Fruit fly (Drosophila melanogaster) whole organism, prepupa: ENCODE data around the gene dib.

Experiments
- CG10631 ChIP-seq: fragments of 200-800 bp; sonication (Bioruptor generic); optimal IDR thresholded peaks from 2 replicates; lab custom pipeline; 2016; ENCODE audit warnings: missing biosample characterization, missing genetic modification characterization
- CG10669 ChIP-seq: fragments of 200-800 bp; sonication (Bioruptor generic); optimal IDR thresholded peaks from 3 replicates; lab custom pipeline; 2018; ENCODE audit warnings: missing biosample characterization, mild to moderate bottlenecking, missing genetic modification characterization, moderate library complexity
- CG11294 ChIP-seq: fragments of 200-800 bp; sonication (Bioruptor generic); IDR thresholded peaks from 2 replicates; pipeline ENCODE4 v1.3.6; 2022; ENCODE audit warnings: missing biosample characterization, missing genetic modification characterization
- CG15336 ChIP-seq: fragments of 200-800 bp; sonication (Bioruptor generic); IDR thresholded peaks from 2 replicates; pipeline ENCODE4 v1.3.6; 2022; ENCODE audit warnings: missing biosample characterization, missing genetic modification characterization
- CG1621 ChIP-seq: fragments of 200-800 bp; sonication (Bioruptor generic); optimal IDR thresholded peaks from 3 replicates; lab custom pipeline; 2018; ENCODE audit warnings: missing biosample characterization, mild to moderate bottlenecking, missing genetic modification characterization
- CG16779 ChIP-seq: fragments of 200-800 bp; sonication (Bioruptor generic); optimal IDR thresholded peaks from 3 replicates; lab custom pipeline; 2017; ENCODE audit warnings: missing biosample characterization, mild to moderate bottlenecking, missing genetic modification characterization
- CG3032 ChIP-seq: fragments of 200-800 bp; optimal IDR thresholded peaks from 2 replicates; lab custom pipeline; 2019; ENCODE audit warnings: missing biosample characterization, mild to moderate bottlenecking, missing genetic modification characterization, moderate library complexity
- CG31627 ChIP-seq: fragments of 200-800 bp; sonication (Bioruptor generic); optimal IDR thresholded peaks from 3 replicates; lab custom pipeline; 2016; ENCODE audit warnings: missing biosample characterization, missing genetic modification characterization
- CG34406 ChIP-seq: fragments of 200-800 bp; sonication (Bioruptor generic); optimal IDR thresholded peaks from 3 replicates; lab custom pipeline; 2016; ENCODE audit warnings: missing biosample characterization, missing genetic modification characterization
- CG3919 ChIP-seq: fragments of 200-800 bp; sonication (Bioruptor generic); optimal IDR thresholded peaks from 3 replicates; lab custom pipeline; 2016; ENCODE audit warnings: missing biosample characterization, missing genetic modification characterization
- CG4318 ChIP-seq: fragments of 200-800 bp; sonication (Bioruptor generic); optimal IDR thresholded peaks from 3 replicates; lab custom pipeline; 2017; ENCODE audit warnings: missing biosample characterization, mild to moderate bottlenecking, missing genetic modification characterization
- CG6163 ChIP-seq: fragments of 200-800 bp; sonication (Bioruptor generic); IDR thresholded peaks from 3 replicates; pipeline ENCODE4 v1.3.6; 2022; ENCODE audit warnings: missing biosample characterization, missing genetic modification characterization
- CG6276 ChIP-seq: fragments of 200-800 bp; sonication (Bioruptor generic); optimal IDR thresholded peaks from 2 replicates; lab custom pipeline; 2017; ENCODE audit warnings: missing biosample characterization, mild to moderate bottlenecking, missing genetic modification characterization
- CG6792 ChIP-seq: fragments of 200-800 bp; sonication (Bioruptor generic); optimal IDR thresholded peaks from 3 replicates; lab custom pipeline; 2016; ENCODE audit warnings: missing biosample characterization, missing genetic modification characterization
- CG6808 ChIP-seq: fragments of 200-800 bp; sonication (Bioruptor generic); optimal IDR thresholded peaks from 3 replicates; lab custom pipeline; 2017; ENCODE audit warnings: missing biosample characterization, missing genetic modification characterization, mild to moderate bottlenecking, moderate library complexity, missing genetic modification reagents
- CG6854 ChIP-seq: fragments of 200-800 bp; sonication (Bioruptor generic); optimal IDR thresholded peaks from 2 replicates; lab custom pipeline; 2017; ENCODE audit warnings: missing biosample characterization, mild to moderate bottlenecking, missing genetic modification characterization
- CG8119 ChIP-seq: fragments of 200-800 bp; sonication (Bioruptor generic); IDR thresholded peaks from 3 replicates; pipeline ENCODE4 v1.3.6; 2022; ENCODE audit warnings: missing biosample characterization, missing genetic modification characterization
- Eip75B ChIP-seq: fragments of 200-800 bp; sonication (Bioruptor generic); optimal IDR thresholded peaks from 3 replicates; lab custom pipeline; 2016; ENCODE audit warnings: missing biosample characterization, missing genetic modification characterization
- Eip78C ChIP-seq: fragments of 200-800 bp; sonication (Bioruptor generic); peaks from one replicate; lab custom pipeline; 2016; ENCODE audit warnings: missing biosample characterization, missing genetic modification characterization
- Eip93F ChIP-seq: fragments of 200-800 bp; sonication (Bioruptor generic); optimal IDR thresholded peaks from 2 replicates; lab custom pipeline; 2016; ENCODE audit warnings: missing biosample characterization, mild to moderate bottlenecking, missing genetic modification characterization
- Ets21C ChIP-seq: fragments of 200-800 bp; sonication (Bioruptor generic); optimal IDR thresholded peaks from 3 replicates; lab custom pipeline; 2016; ENCODE audit warnings: missing biosample characterization, missing genetic modification characterization
- Ets96B ChIP-seq: fragments of 200-800 bp; optimal IDR thresholded peaks from 2 replicates; lab custom pipeline; 2019; ENCODE audit warnings: missing biosample characterization, mild to moderate bottlenecking, missing genetic modification characterization, moderate library complexity
- Gug ChIP-seq: fragments of 200-800 bp; sonication (Bioruptor generic); IDR thresholded peaks from 2 replicates; pipeline ENCODE4 v1.3.6; 2022; ENCODE audit warnings: missing biosample characterization, missing genetic modification characterization
- Hr38 ChIP-seq: sonication (Bioruptor generic); optimal IDR thresholded peaks from 2 replicates; lab custom pipeline; 2016; ENCODE audit warnings: missing biosample characterization, missing genetic modification characterization
- Hr39 ChIP-seq: fragments of 200-800 bp; sonication (Bioruptor generic); optimal IDR thresholded peaks from 2 replicates; lab custom pipeline; 2016; ENCODE audit warnings: missing biosample characterization, missing genetic modification characterization
- Hr4 ChIP-seq: fragments of 200-800 bp; sonication (Bioruptor generic); optimal IDR thresholded peaks from 3 replicates; lab custom pipeline; 2016; ENCODE audit warnings: missing biosample characterization, missing genetic modification characterization
- Lpt ChIP-seq: fragments of 200-800 bp; sonication (Bioruptor generic); optimal IDR thresholded peaks from 3 replicates; lab custom pipeline; 2016; ENCODE audit warnings: missing biosample characterization, missing genetic modification characterization
- Met ChIP-seq: fragments of 200-800 bp; sonication (Bioruptor generic); optimal IDR thresholded peaks from 3 replicates; lab custom pipeline; 2016; ENCODE audit warnings: missing biosample characterization, missing genetic modification characterization
- Smox ChIP-seq: fragments of 200-800 bp; sonication (Bioruptor generic); optimal IDR thresholded peaks from 3 replicates; lab custom pipeline; 2016; ENCODE audit warnings: missing biosample characterization, missing genetic modification characterization
- Sox102F ChIP-seq: fragments of 200-800 bp; sonication (Bioruptor generic); optimal IDR thresholded peaks from 2 replicates; lab custom pipeline; 2016; ENCODE audit warnings: missing biosample characterization, mild to moderate bottlenecking, missing genetic modification characterization
- Sox14 ChIP-seq: fragments of 200-800 bp; sonication (Bioruptor generic); optimal IDR thresholded peaks from 3 replicates; lab custom pipeline; 2016; ENCODE audit warnings: missing biosample characterization, missing genetic modification characterization
- Sox15 ChIP-seq: fragments of 200-800 bp; sonication (Bioruptor generic); optimal IDR thresholded peaks from 3 replicates; lab custom pipeline; 2016; ENCODE audit warnings: missing biosample characterization, missing genetic modification characterization
- achi ChIP-seq: fragments of 200-800 bp; sonication (Bioruptor generic); optimal IDR thresholded peaks from 3 replicates; lab custom pipeline; 2016; ENCODE audit warnings: missing biosample characterization, missing genetic modification characterization
- acj6 ChIP-seq: fragments of 200-800 bp; sonication (Bioruptor generic); optimal IDR thresholded peaks from 3 replicates; lab custom pipeline; 2016; ENCODE audit warnings: missing biosample characterization, missing genetic modification characterization
- cyc ChIP-seq: fragments of 200-800 bp; sonication (Bioruptor generic); optimal IDR thresholded peaks from 3 replicates; lab custom pipeline; 2016; ENCODE audit warnings: missing biosample characterization, missing genetic modification characterization
- dsx ChIP-seq: fragments of 200-800 bp; optimal IDR thresholded peaks from 3 replicates; lab custom pipeline; 2019; ENCODE audit warnings: missing biosample characterization, mild to moderate bottlenecking, missing genetic modification characterization, moderate library complexity; ENCODE audit not compliant: poor library complexity, severe bottlenecking
- eg ChIP-seq: fragments of 200-800 bp; sonication (Bioruptor generic); IDR thresholded peaks from 3 replicates; pipeline ENCODE4 v1.3.6; 2022; ENCODE audit warnings: missing biosample characterization, missing genetic modification characterization
- fd59A ChIP-seq: fragments of 200-800 bp; sonication (Bioruptor generic); optimal IDR thresholded peaks from 2 replicates; lab custom pipeline; 2017; ENCODE audit warnings: missing biosample characterization, mild to moderate bottlenecking, missing genetic modification characterization, missing genetic modification reagents
- fd85E ChIP-seq: fragments of 200-800 bp; sonication (Bioruptor generic); optimal IDR thresholded peaks from 3 replicates; lab custom pipeline; 2016; ENCODE audit warnings: missing biosample characterization, missing genetic modification characterization
- fkh ChIP-seq: fragments of 200-800 bp; sonication (Bioruptor generic); optimal IDR thresholded peaks from 3 replicates; lab custom pipeline; 2017; ENCODE audit warnings: missing biosample characterization, mild to moderate bottlenecking, missing genetic modification characterization, moderate library complexity
- lz ChIP-seq: fragments of 200-800 bp; sonication (Bioruptor generic); optimal IDR thresholded peaks from 3 replicates; lab custom pipeline; 2016; ENCODE audit warnings: missing biosample characterization, missing genetic modification characterization
- net ChIP-seq: fragments of 200-800 bp; sonication (Bioruptor generic); optimal IDR thresholded peaks from 3 replicates; lab custom pipeline; 2016; ENCODE audit warnings: missing biosample characterization, missing genetic modification characterization
- pdm3 ChIP-seq: fragments of 200-800 bp; sonication (Bioruptor generic); optimal IDR thresholded peaks from 3 replicates; lab custom pipeline; 2016; ENCODE audit warnings: missing biosample characterization, missing genetic modification characterization
- salr ChIP-seq, 2 experiments: fragments of 200-800 bp; sonication (Bioruptor generic); optimal IDR thresholded peaks; 3 replicates each; lab custom pipeline; 2016 to 2018; ENCODE audit warnings: missing biosample characterization in 2 of 2, missing genetic modification characterization in 2 of 2, mild to moderate bottlenecking in 1 of 2
- spab ChIP-seq: fragments of 200-800 bp; sonication (Bioruptor generic); optimal IDR thresholded peaks from 2 replicates; lab custom pipeline; 2017; ENCODE audit warnings: missing biosample characterization, mild to moderate bottlenecking, missing genetic modification characterization, missing genetic modification reagents
- ss ChIP-seq, 2 experiments: fragments of 200-800 bp; sonication (Bioruptor generic); optimal IDR thresholded peaks; 2 replicates in 1 of 2; 3 replicates in 1 of 2; lab custom pipeline; 2017 to 2018; ENCODE audit warnings: mild to moderate bottlenecking in 2 of 2, missing biosample characterization in 2 of 2, missing genetic modification characterization in 2 of 2, moderate library complexity in 1 of 2
- svp ChIP-seq: fragments of 200-800 bp; sonication (Bioruptor generic); peaks from one replicate; lab custom pipeline; 2016; ENCODE audit warnings: missing biosample characterization, missing genetic modification characterization
- vri ChIP-seq: fragments of 200-800 bp; sonication (Bioruptor generic); optimal IDR thresholded peaks from 3 replicates; lab custom pipeline; 2016; ENCODE audit warnings: missing biosample characterization, mild to moderate bottlenecking, missing genetic modification characterization

Gene dib

DNA sequence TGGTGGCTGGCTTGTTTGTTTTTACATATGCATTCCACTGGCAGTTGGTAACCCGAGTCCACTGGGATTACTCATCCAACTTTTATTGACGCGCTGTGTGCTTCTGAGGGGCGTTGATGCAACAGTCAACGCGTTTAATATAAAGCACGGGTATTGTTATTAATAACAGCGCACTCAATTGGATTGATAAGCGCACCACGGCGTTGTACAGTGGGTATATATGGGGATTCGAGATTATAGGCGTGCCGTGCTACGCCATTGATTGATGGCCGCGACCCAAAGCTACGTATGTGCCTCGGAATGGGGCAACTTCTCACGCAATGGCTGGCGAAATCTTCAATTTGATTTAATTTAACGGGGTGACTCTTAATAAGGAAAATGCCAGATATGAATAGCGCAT lies 45.0 kb downstream of the dib start:
- TF ChIP-seq vri (GFP tag; lab: Kevin White, UChicago): peak; percentile 80
- peak; percentile 69 for TF ChIP-seq Eip78C (GFP tag; lab: Kevin White, UChicago)
- no peak for TF ChIP-seq CG3919 (GFP tag; lab: Kevin White, UChicago)
- TF ChIP-seq Eip75B (GFP tag; lab: Kevin White, UChicago): peak; percentile 20
- no peak for TF ChIP-seq CG6792
- TF ChIP-seq CG6276 (GFP tag; lab: Kevin White, UChicago): peak; percentile 37
- peak; percentile 77 for TF ChIP-seq svp
- peak; percentile 51 for TF ChIP-seq Eip93F (GFP tag; lab: Kevin White, UChicago)
- TF ChIP-seq ss (GFP tag; optimal IDR thresholded peaks at IDR 0.05; lab: Kevin White, UChicago): peak in 1 of 2 experiments; percentile 20

DNA sequence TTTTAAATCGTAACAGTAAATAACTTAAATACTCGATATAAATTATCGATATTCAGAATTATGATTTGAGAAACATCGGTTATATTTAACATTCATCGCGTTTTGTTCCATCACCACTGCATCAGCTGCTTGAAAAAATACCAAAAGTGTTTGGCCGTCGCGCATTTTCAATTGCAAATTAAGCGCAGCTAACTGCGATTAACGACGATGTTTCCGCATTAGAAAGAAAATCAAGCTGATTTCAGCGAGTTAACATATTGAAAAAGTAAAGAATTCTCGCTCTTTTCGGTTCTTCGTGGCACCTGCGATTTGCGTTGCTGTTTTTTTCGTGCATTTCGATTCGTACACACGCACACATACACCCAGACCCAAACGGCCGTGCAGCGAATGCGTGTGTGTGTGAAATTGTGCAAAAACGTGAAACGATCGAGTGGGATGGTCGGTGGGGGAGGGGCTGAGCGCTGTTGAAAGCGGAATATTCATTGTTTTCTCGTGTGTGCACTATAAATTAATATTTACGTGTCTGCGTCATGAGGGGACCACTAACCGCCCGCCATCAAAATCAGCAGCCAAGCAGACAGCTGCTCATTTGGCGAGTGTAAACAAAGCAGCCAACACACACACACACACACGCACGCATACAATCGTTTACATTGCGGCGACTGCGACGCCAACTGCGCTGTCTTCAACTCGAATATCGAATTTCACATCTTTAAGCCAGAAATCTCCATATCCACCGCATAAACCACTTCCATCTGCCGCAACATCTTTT lies 46.2 kb downstream of the dib start, which contains the start of gene Ack:
TSS of gene Ack (plus strand) at position 115 of the 772 bp plus-strand sequence.
- TF ChIP-seq acj6 (GFP tag; lab: Kevin White, UChicago): no peak
- no peak; the same call in 1 of the 2 replicates for TF ChIP-seq CG15336
- TF ChIP-seq Hr39 (GFP tag; lab: Kevin White, UChicago): no peak
- TF ChIP-seq Ets96B (tag; lab: Kevin White, UChicago): no peak
- peak; percentile 17 for TF ChIP-seq vri (GFP tag; lab: Kevin White, UChicago)
- no peak for TF ChIP-seq CG6808 (GFP tag; lab: Kevin White, UChicago)
- peak; percentile 15 for TF ChIP-seq svp
- TF ChIP-seq CG6854 (GFP tag; lab: Kevin White, UChicago): no peak
- no peak for TF ChIP-seq Hr38 (GFP tag; lab: Kevin White, UChicago)
- TF ChIP-seq ss (GFP tag; optimal IDR thresholded peaks at IDR 0.05; lab: Kevin White, UChicago): peak; percentile 41 to 49
- no peak for TF ChIP-seq Sox102F (GFP tag; lab: Kevin White, UChicago)
- no peak for TF ChIP-seq CG3919 (GFP tag; lab: Kevin White, UChicago)
- TF ChIP-seq Eip78C (GFP tag; lab: Kevin White, UChicago): peak; percentile 56
- no peak for TF ChIP-seq Sox15 (GFP tag; lab: Kevin White, UChicago)
- TF ChIP-seq Gug (GFP tag; lab: Robert Waterston, UW): no peak; the same call in 1 of the 2 replicates
- no peak for TF ChIP-seq Smox (GFP tag; lab: Kevin White, UChicago)
- TF ChIP-seq salr (GFP tag; optimal IDR thresholded peaks at IDR 0.05; lab: Kevin White, UChicago): no peak
- TF ChIP-seq CG31627 (GFP tag; lab: Kevin White, UChicago): no peak
- TF ChIP-seq Sox14 (GFP tag; lab: Kevin White, UChicago): peak; percentile 54
- no peak for TF ChIP-seq spab (GFP tag; lab: Kevin White, UChicago)
- no peak for TF ChIP-seq CG3032
- TF ChIP-seq Ets21C (GFP tag; lab: Kevin White, UChicago): no peak
- TF ChIP-seq CG16779: no peak
- no peak for TF ChIP-seq CG11294 (GFP tag; lab: Robert Waterston, UW)
- TF ChIP-seq CG10669: no peak
- TF ChIP-seq CG8119 (GFP tag; lab: Robert Waterston, UW): no peak
- TF ChIP-seq dsx (GFP tag; lab: Kevin White, UChicago): no peak
- no peak for TF ChIP-seq CG6792
- TF ChIP-seq CG34406 (GFP tag; lab: Kevin White, UChicago): no peak
- TF ChIP-seq Hr4 (GFP tag; lab: Kevin White, UChicago): no peak
- peak; percentile 93 for TF ChIP-seq fkh (GFP tag; lab: Kevin White, UChicago)
- no peak for TF ChIP-seq fd85E
- no peak for TF ChIP-seq achi (GFP tag; lab: Kevin White, UChicago)
- TF ChIP-seq CG6276 (GFP tag; lab: Kevin White, UChicago): no peak
- no peak for TF ChIP-seq net (GFP tag; lab: Kevin White, UChicago)
- no peak for TF ChIP-seq Lpt (GFP tag; lab: Kevin White, UChicago)
- no peak for TF ChIP-seq fd59A (GFP tag; lab: Kevin White, UChicago)
- 0 out of 3 replicates have a peak, but pooled peaks have one; percentile 9 for TF ChIP-seq CG6163
- TF ChIP-seq eg (GFP tag; lab: Robert Waterston, UW): no peak
- no peak for TF ChIP-seq Met (GFP tag; lab: Kevin White, UChicago)
- no peak for TF ChIP-seq pdm3 (GFP tag; lab: Kevin White, UChicago)
- TF ChIP-seq lz: no peak
- no peak for TF ChIP-seq CG4318 (GFP tag; lab: Kevin White, UChicago)
- no peak for TF ChIP-seq CG10631 (GFP tag; lab: Kevin White, UChicago)
- peak; percentile 28 for TF ChIP-seq CG1621 (tag; lab: Kevin White, UChicago)
- no peak for TF ChIP-seq cyc (GFP tag; lab: Kevin White, UChicago)
